Worm (Caenorhabditis elegans) whole organism, young adult: ENCODE results near the gene T12E12.6.

ENCODE experiments used
- F39B2.1 ChIP-seq: fragments of 200-800 bp; sonication (Bioruptor generic); IDR thresholded peaks from 2 replicates; pipeline ENCODE4 v1.3.6; 2022; ENCODE audit warnings: missing genetic modification reagents, missing genetic modification characterization, missing compliant biosample characterization
- F49E8.2 ChIP-seq: sonication (generic microtip); optimal IDR thresholded peaks from 3 replicates; lab custom pipeline; 2017; ENCODE audit warnings: missing genetic modification characterization, mild to moderate bottlenecking, missing compliant biosample characterization, antibody characterized with exemption, moderate library complexity; ENCODE audit not compliant: insufficient read depth
- F57A8.1 ChIP-seq: fragments of 200-800 bp; sonication (Bioruptor generic); optimal IDR thresholded peaks from 2 replicates; lab custom pipeline; 2018; ENCODE audit warnings: mild to moderate bottlenecking, missing genetic modification characterization, moderate library complexity, missing compliant biosample characterization
- K11D2.4 ChIP-seq: fragments of 200-800 bp; sonication (Bioruptor generic); IDR thresholded peaks from 2 replicates; pipeline ENCODE4 v1.3.6; 2022; ENCODE audit warnings: missing genetic modification reagents, missing genetic modification characterization, missing compliant biosample characterization
- K12H6.12 ChIP-seq: fragments of 200-800 bp; sonication (Bioruptor generic); optimal IDR thresholded peaks from 2 replicates; lab custom pipeline; 2018; ENCODE audit warnings: mild to moderate bottlenecking, missing genetic modification characterization, missing compliant biosample characterization
- T26A5.8 ChIP-seq: sonication (generic microtip); optimal IDR thresholded peaks from 2 replicates; lab custom pipeline; 2016; ENCODE audit warnings: missing genetic modification characterization, missing compliant biosample characterization
- Y53F4B.3 ChIP-seq: fragments of 200-800 bp; sonication (Bioruptor generic); IDR thresholded peaks from 2 replicates; pipeline ENCODE4 v1.3.6; 2022; ENCODE audit warnings: missing genetic modification reagents, missing genetic modification characterization, missing compliant biosample characterization
- Y53G8AR.9 ChIP-seq: fragments of 200-800 bp; sonication (Bioruptor generic); conservative IDR thresholded peaks from 2 replicates; pipeline ENCODE4 v1.3.6; 2022; ENCODE audit warnings: missing genetic modification reagents, missing genetic modification characterization, missing compliant biosample characterization
- ama-1 ChIP-seq, 3 experiments: fragments of 150-350 bp in 1 of 3; sonication (generic microtip) in 2 of 3; optimal IDR thresholded peaks; 2 replicates each; lab custom pipeline; 2014 to 2018; ENCODE audit warnings: missing biosample characterization in 2 of 3, missing genetic modification characterization in 2 of 3, missing genetic modification reagents in 2 of 3
- attf-5 ChIP-seq: fragments of 200-800 bp; sonication (Bioruptor generic); optimal IDR thresholded peaks from 2 replicates; lab custom pipeline; 2018; ENCODE audit warnings: mild to moderate bottlenecking, missing genetic modification characterization, missing compliant biosample characterization
- bed-1 ChIP-seq: fragments of 200-800 bp; sonication (Bioruptor generic); IDR thresholded peaks from 2 replicates; pipeline ENCODE4 v1.3.6; 2022; ENCODE audit warnings: missing genetic modification reagents, missing genetic modification characterization, missing compliant biosample characterization
- cebp-1 ChIP-seq, 2 experiments: fragments of 200-800 bp in 1 of 2; sonication (Bioruptor generic) in 1 of 2; sonication (generic microtip) in 1 of 2; IDR thresholded peaks in 1 of 2; optimal IDR thresholded peaks in 1 of 2; 2 replicates each; pipeline versions ENCODE4 v1.3.6 to Lab custom; 2017 to 2022; ENCODE audit warnings: missing compliant biosample characterization in 2 of 2, missing genetic modification characterization in 2 of 2, mild to moderate bottlenecking in 1 of 2, missing genetic modification reagents in 1 of 2, moderate library complexity in 1 of 2
- cebp-2 ChIP-seq: fragments of 200-800 bp; sonication (Bioruptor generic); IDR thresholded peaks from 2 replicates; pipeline ENCODE4 v1.3.6; 2022; ENCODE audit warnings: missing genetic modification characterization, missing compliant biosample characterization
- chd-7 ChIP-seq: sonication (generic microtip); optimal IDR thresholded peaks from 2 replicates; lab custom pipeline; 2016; ENCODE audit warnings: mild to moderate bottlenecking, missing genetic modification characterization, moderate library complexity, missing compliant biosample characterization
- die-1 ChIP-seq: sonication (generic microtip); optimal IDR thresholded peaks from 2 replicates; lab custom pipeline; 2016; ENCODE audit warnings: missing genotype, mild to moderate bottlenecking, missing genetic modification characterization, missing compliant biosample characterization
- dpff-1 ChIP-seq: sonication (generic microtip); optimal IDR thresholded peaks from 2 replicates; lab custom pipeline; 2017; ENCODE audit warnings: mild to moderate bottlenecking, missing genetic modification characterization, missing compliant biosample characterization
- dpl-1 ChIP-seq: fragments of 150-350 bp; optimal IDR thresholded peaks from 2 replicates; lab custom pipeline; 2014; ENCODE audit warnings: missing biosample characterization, missing genetic modification reagents, missing genetic modification characterization
- efl-1 ChIP-seq: fragments of 150-350 bp; optimal IDR thresholded peaks from 2 replicates; lab custom pipeline; 2014; ENCODE audit warnings: missing biosample characterization, missing genetic modification reagents, missing genetic modification characterization
- egl-18 ChIP-seq: fragments of 200-800 bp; sonication (Bioruptor generic); IDR thresholded peaks from 2 replicates; pipeline ENCODE4 v1.3.6; 2022; ENCODE audit warnings: missing genetic modification reagents, missing genetic modification characterization, missing compliant biosample characterization
- egrh-3 ChIP-seq: fragments of 200-800 bp; sonication (Bioruptor generic); IDR thresholded peaks from 2 replicates; pipeline ENCODE4 v1.3.6; 2022; ENCODE audit warnings: missing genetic modification reagents, missing genetic modification characterization, missing compliant biosample characterization
- hlh-26 ChIP-seq: fragments of 200-800 bp; sonication (Bioruptor generic); conservative IDR thresholded peaks from 2 replicates; pipeline ENCODE4 v1.3.6; 2022; ENCODE audit warnings: missing genetic modification reagents, missing genetic modification characterization, missing compliant biosample characterization
- hmg-1.2 ChIP-seq: fragments of 200-800 bp; sonication (Bioruptor generic); IDR thresholded peaks from 2 replicates; pipeline ENCODE4 v1.3.6; 2022; ENCODE audit warnings: missing genetic modification reagents, missing genetic modification characterization, missing compliant biosample characterization
- let-607 ChIP-seq, 2 experiments: fragments of 200-800 bp in 1 of 2; sonication (Bioruptor generic) in 1 of 2; sonication (generic microtip) in 1 of 2; optimal IDR thresholded peaks; 2 replicates each; lab custom pipeline; 2016 to 2018; ENCODE audit warnings: mild to moderate bottlenecking in 2 of 2, missing compliant biosample characterization in 2 of 2, missing genetic modification characterization in 2 of 2, moderate library complexity in 2 of 2, missing genotype in 1 of 2
- lin-35 ChIP-seq, 3 experiments: fragments of 150-350 bp in 2 of 3; sonication (generic microtip) in 1 of 3; optimal IDR thresholded peaks; 2 replicates each; lab custom pipeline; 2014 to 2018; ENCODE audit warnings: missing biosample characterization in 3 of 3, missing genetic modification characterization in 3 of 3, missing genetic modification reagents in 3 of 3
- lin-40 ChIP-seq: sonication (generic microtip); optimal IDR thresholded peaks from 2 replicates; lab custom pipeline; 2016; ENCODE audit warnings: missing genetic modification characterization, mild to moderate bottlenecking, missing compliant biosample characterization, missing genotype, missing genetic modification reagents
- lsy-27 ChIP-seq: sonication (generic microtip); optimal IDR thresholded peaks from 2 replicates; lab custom pipeline; 2017; ENCODE audit warnings: missing genetic modification characterization, mild to moderate bottlenecking, missing compliant biosample characterization, antibody characterized with exemption, missing genotype, borderline replicate concordance; ENCODE audit not compliant: insufficient read depth
- mel-28 ChIP-seq: sonication (generic microtip); optimal IDR thresholded peaks from 2 replicates; lab custom pipeline; 2016; ENCODE audit warnings: borderline replicate concordance, mild to moderate bottlenecking, missing genetic modification characterization, missing compliant biosample characterization
- nhr-80 ChIP-seq: sonication (generic microtip); optimal IDR thresholded peaks from 2 replicates; lab custom pipeline; 2016; ENCODE audit warnings: missing genetic modification characterization, missing compliant biosample characterization
- nhr-90 ChIP-seq: sonication (generic microtip); optimal IDR thresholded peaks from 2 replicates; lab custom pipeline; 2016; ENCODE audit warnings: missing genotype, mild to moderate bottlenecking, missing genetic modification characterization, missing compliant biosample characterization
- rcor-1 ChIP-seq: fragments of 200-800 bp; sonication (Bioruptor generic); IDR thresholded peaks from 2 replicates; pipeline ENCODE4 v1.3.6; 2022; ENCODE audit warnings: missing genetic modification reagents, missing genetic modification characterization, missing compliant biosample characterization
- repo-1 ChIP-seq: sonication (generic microtip); optimal IDR thresholded peaks from 2 replicates; lab custom pipeline; 2017; ENCODE audit warnings: mild to moderate bottlenecking, missing genetic modification characterization, missing compliant biosample characterization
- rpc-1 ChIP-seq, 2 experiments: fragments of 150-350 bp in 1 of 2; sonication (generic microtip) in 1 of 2; optimal IDR thresholded peaks; 2 replicates each; lab custom pipeline; 2014 to 2018; ENCODE audit warnings: missing biosample characterization in 1 of 2, missing genetic modification characterization in 1 of 2, missing genetic modification reagents in 1 of 2, missing genotype in 1 of 2
- snpc-3.4 ChIP-seq: sonication (generic microtip); optimal IDR thresholded peaks from 2 replicates; lab custom pipeline; 2017; ENCODE audit warnings: missing genetic modification characterization, mild to moderate bottlenecking, missing compliant biosample characterization, antibody characterized with exemption, moderate library complexity, missing genotype, missing genetic modification reagents
- snpc-4 ChIP-seq, 5 experiments: fragments of 150-350 bp in 1 of 5; sonication (generic microtip) in 4 of 5; optimal IDR thresholded peaks; 2 replicates each; lab custom pipeline; 2014 to 2018; ENCODE audit warnings: missing genetic modification characterization in 5 of 5, missing biosample characterization in 3 of 5, antibody characterized with exemption in 2 of 5, mild to moderate bottlenecking in 2 of 5, missing compliant biosample characterization in 2 of 5, missing genotype in 2 of 5, moderate library complexity in 2 of 5, missing genetic modification reagents in 1 of 5
- sptf-2 ChIP-seq: fragments of 200-800 bp; sonication (Bioruptor generic); optimal IDR thresholded peaks from 2 replicates; lab custom pipeline; 2018; ENCODE audit warnings: mild to moderate bottlenecking, missing genetic modification characterization, missing compliant biosample characterization
- ztf-18 ChIP-seq: sonication (generic microtip); optimal IDR thresholded peaks from 2 replicates; lab custom pipeline; 2016; ENCODE audit warnings: missing genotype, mild to moderate bottlenecking, missing genetic modification characterization, missing compliant biosample characterization
- ztf-25 ChIP-seq: fragments of 200-800 bp; sonication (Bioruptor generic); IDR thresholded peaks from 2 replicates; pipeline ENCODE4 v1.3.6; 2022; ENCODE audit warnings: missing genetic modification reagents, missing genetic modification characterization, missing compliant biosample characterization
- ztf-6 ChIP-seq: fragments of 200-800 bp; sonication (Bioruptor generic); IDR thresholded peaks from 2 replicates; pipeline ENCODE4 v1.3.6; 2022; ENCODE audit warnings: missing genetic modification reagents, missing genetic modification characterization, missing compliant biosample characterization

Gene T12E12.6

DNA sequence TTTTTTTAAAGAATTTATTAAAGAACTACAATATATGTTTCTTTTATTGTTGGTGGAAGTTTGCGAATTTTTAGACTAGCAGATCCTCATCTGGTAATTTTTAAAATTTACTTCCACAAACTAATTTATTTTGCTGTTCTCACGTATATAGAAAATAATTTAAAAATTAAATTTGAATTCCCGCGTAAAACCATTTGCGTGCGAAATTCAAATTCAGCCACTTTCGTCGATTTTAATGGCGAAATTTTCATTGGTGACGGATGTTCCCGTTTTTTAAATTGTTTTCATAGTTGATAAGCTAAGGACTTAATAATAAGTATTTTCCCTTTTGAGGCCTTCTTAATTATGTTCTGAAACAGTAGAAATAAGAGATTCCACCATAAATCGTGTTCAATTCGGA, 12.9 kb downstream of the T12E12.6 start (continued):
- no peak for TF ChIP-seq let-607 (tag; optimal IDR thresholded peaks at IDR 0.05; lab: Kevin White, UChicago)
- no peak for TF ChIP-seq rpc-1 (optimal IDR thresholded peaks at IDR 0.05; lab: Kevin White, UChicago)
- TF ChIP-seq rpc-1 (tag; optimal IDR thresholded peaks at IDR 0.05; lab: Kevin White, UChicago), result no peak
- no peak for TF ChIP-seq lsy-27 (tag; lab: Kevin White, UChicago)
- no peak for TF ChIP-seq dpff-1 (tag; lab: Kevin White, UChicago)

DNA sequence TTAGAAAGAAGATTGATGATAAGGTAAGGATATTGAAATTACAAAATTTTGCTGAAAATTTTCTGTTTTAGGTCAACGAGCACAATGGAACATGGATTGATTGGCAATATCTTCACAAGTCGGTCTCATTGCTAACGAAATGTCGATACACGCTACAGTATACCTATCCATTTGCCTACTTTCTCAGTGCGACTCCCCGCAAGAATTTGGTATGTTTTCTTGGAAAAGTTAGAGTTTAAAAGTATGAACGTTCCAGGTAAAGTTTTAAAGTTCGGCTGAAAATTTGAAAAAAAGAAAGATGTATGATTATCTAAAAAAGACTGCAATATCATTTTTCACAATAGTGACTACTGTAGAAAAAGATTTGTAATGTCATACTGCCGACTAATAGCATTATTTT, 19.8 kb downstream of the T12E12.6 start:
- no peak for TF ChIP-seq rpc-1 (optimal IDR thresholded peaks at IDR 0.05; lab: Kevin White, UChicago)
- TF ChIP-seq rpc-1 (tag; optimal IDR thresholded peaks at IDR 0.05; lab: Kevin White, UChicago), result no peak
- TF ChIP-seq Y53G8AR.9 (GFP tag; lab: Robert Waterston, UW), result no peak
- TF ChIP-seq nhr-90 (tag; lab: Kevin White, UChicago), result no peak
- no peak for TF ChIP-seq efl-1 (GFP tag; lab: Kevin White, UChicago)
- no peak for TF ChIP-seq ztf-18
- no peak for TF ChIP-seq die-1 (tag; lab: Kevin White, UChicago)
- TF ChIP-seq K11D2.4, result no peak
- TF ChIP-seq T26A5.8 (tag; lab: Kevin White, UChicago), result no peak
- TF ChIP-seq egl-18 (GFP tag; lab: Robert Waterston, UW), result no peak

DNA sequence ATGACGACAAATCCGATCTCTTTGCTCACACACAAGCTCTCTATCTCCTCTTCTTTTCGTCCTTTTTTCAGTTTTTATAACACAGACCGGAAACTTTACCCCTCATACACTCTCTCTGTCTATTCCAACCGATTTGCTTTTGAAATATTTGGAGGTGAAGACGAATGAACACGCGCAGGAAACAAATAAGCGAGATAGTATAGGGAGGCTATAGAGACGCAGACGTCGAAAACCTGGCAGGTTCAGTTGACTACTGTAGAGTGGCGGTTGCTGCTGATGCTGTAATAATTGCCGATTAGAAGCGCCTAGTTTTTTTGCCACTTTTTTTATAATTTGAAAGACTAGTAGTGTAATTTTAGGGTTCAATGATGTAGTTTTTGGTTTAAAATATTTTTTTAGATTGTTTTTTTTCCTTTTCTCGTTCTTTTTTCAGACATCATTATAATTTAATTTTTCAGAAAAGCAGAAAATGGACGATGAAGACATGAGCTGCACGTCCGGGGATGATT, 23.2 kb downstream of the T12E12.6 start, which contains the start of gene ari-2:
Gene ari-2 (plus strand): TSS at position 459 of the 509 bp plus-strand sequence.
- TF ChIP-seq cebp-1 (GFP tag; IDR thresholded peaks at IDR 0.05; lab: Robert Waterston, UW) (no peak), cebp-1 (tag; optimal IDR thresholded peaks at IDR 0.05; lab: Kevin White, UChicago) (peak; percentile 30), rcor-1 (GFP tag; lab: Robert Waterston, UW) (no peak), nhr-80 (peak; percentile 13), ztf-25 (GFP tag; lab: Robert Waterston, UW) (no peak), lin-40 (peak; percentile 12), hmg-1.2 (GFP tag; lab: Robert Waterston, UW) (peak; percentile 97)

DNA sequence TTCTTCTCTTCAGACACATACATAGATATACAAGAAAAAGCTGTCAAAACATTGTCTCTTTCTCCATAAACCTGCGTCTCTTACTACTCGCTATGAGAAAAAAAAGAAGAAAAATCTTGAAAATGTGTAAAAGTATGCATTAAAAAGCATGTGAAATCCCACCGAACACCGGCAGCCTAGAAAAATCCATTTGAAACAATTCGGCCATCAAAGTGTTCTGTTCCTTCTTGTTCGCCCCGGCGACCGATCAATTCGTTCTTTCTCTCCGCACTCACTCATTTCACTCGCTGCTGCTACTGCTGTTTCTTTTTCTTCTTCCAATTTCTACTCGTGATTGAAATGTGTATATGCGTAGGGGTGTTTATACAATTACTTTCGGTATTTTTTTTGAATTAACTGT, 25.1 kb downstream of the T12E12.6 start:
- TF ChIP-seq nhr-80, result peak; percentile 89
- TF ChIP-seq ztf-6, result no peak
- TF ChIP-seq Y53F4B.3, result no peak
- no peak; the same call in 1 of the 2 replicates for TF ChIP-seq hmg-1.2 (GFP tag; lab: Robert Waterston, UW)
- no peak for TF ChIP-seq dpl-1 (GFP tag; lab: Kevin White, UChicago)
- TF ChIP-seq sptf-2 (GFP tag; lab: Kevin White, UChicago), result no peak
- peak; percentile 83 for TF ChIP-seq attf-5 (GFP tag; lab: Kevin White, UChicago)
- peak; percentile 60 for TF ChIP-seq lin-40
- TF ChIP-seq cebp-1 (GFP tag; IDR thresholded peaks at IDR 0.05; lab: Robert Waterston, UW), result no peak
- TF ChIP-seq cebp-1 (tag; optimal IDR thresholded peaks at IDR 0.05; lab: Kevin White, UChicago), result peak; percentile 37
- TF ChIP-seq F49E8.2 (tag; lab: Kevin White, UChicago), result no peak
- TF ChIP-seq bed-1 (GFP tag; lab: Robert Waterston, UW), result no peak
- no peak for TF ChIP-seq F39B2.1
- TF ChIP-seq lin-35 (GFP tag; optimal IDR thresholded peaks at IDR 0.05; lab: Kevin White, UChicago), result peak in 1 of 3 experiments; percentile 31
- TF ChIP-seq K12H6.12 (tag; lab: Kevin White, UChicago), result peak; percentile 56
- no peak for TF ChIP-seq hlh-26 (GFP tag; lab: Robert Waterston, UW)
- TF ChIP-seq ztf-25 (GFP tag; lab: Robert Waterston, UW), result no peak
- TF ChIP-seq egrh-3, result 0 out of 2 replicates have a peak, but pooled peaks have one; percentile 5
- TF ChIP-seq F57A8.1 (GFP tag; lab: Kevin White, UChicago), result no peak
- TF ChIP-seq Y53G8AR.9 (GFP tag; lab: Robert Waterston, UW), result no peak
- TF ChIP-seq mel-28, result no peak
- peak; percentile 43 for TF ChIP-seq chd-7 (tag; lab: Kevin White, UChicago)
- no peak for TF ChIP-seq cebp-2 (GFP tag; lab: Robert Waterston, UW)
- no peak for TF ChIP-seq ama-1 (optimal IDR thresholded peaks at IDR 0.05; lab: Kevin White, UChicago)
- TF ChIP-seq ama-1 (GFP tag; optimal IDR thresholded peaks at IDR 0.05; lab: Kevin White, UChicago), result no peak
- TF ChIP-seq K11D2.4, result no peak
- no peak for TF ChIP-seq snpc-4 (GFP tag; optimal IDR thresholded peaks at IDR 0.05; lab: Kevin White, UChicago)
- peak in 2 of 4 experiments; percentile 5 to 65 for TF ChIP-seq snpc-4 (tag; optimal IDR thresholded peaks at IDR 0.05; lab: Kevin White, UChicago)
- no peak for TF ChIP-seq snpc-3.4 (tag; lab: Kevin White, UChicago)
- peak; percentile 13 for TF ChIP-seq ztf-18
- TF ChIP-seq repo-1 (tag; lab: Kevin White, UChicago), result no peak
- TF ChIP-seq let-607 (tag; optimal IDR thresholded peaks at IDR 0.05; lab: Kevin White, UChicago), result no peak
